Worm (Caenorhabditis elegans) whole organism, L2 larva: Measurements from ENCODE around the gene F20G2.2.

ENCODE experiments used
- ceh-82 ChIP-seq: fragments of 150-350 bp; optimal IDR thresholded peaks from 2 replicates; lab custom pipeline; 2014; ENCODE audit warnings: missing biosample characterization, missing genetic modification characterization
- lin-11 ChIP-seq: fragments of 150-350 bp; sonication (generic microtip); optimal IDR thresholded peaks from 2 replicates; lab custom pipeline; 2014; ENCODE audit warnings: missing biosample characterization, missing genetic modification characterization, inconsistent platforms, mixed read lengths
- zag-1 ChIP-seq: fragments of 150-350 bp; optimal IDR thresholded peaks from 2 replicates; lab custom pipeline; 2014; ENCODE audit warnings: missing biosample characterization, missing genetic modification characterization

DNA sequence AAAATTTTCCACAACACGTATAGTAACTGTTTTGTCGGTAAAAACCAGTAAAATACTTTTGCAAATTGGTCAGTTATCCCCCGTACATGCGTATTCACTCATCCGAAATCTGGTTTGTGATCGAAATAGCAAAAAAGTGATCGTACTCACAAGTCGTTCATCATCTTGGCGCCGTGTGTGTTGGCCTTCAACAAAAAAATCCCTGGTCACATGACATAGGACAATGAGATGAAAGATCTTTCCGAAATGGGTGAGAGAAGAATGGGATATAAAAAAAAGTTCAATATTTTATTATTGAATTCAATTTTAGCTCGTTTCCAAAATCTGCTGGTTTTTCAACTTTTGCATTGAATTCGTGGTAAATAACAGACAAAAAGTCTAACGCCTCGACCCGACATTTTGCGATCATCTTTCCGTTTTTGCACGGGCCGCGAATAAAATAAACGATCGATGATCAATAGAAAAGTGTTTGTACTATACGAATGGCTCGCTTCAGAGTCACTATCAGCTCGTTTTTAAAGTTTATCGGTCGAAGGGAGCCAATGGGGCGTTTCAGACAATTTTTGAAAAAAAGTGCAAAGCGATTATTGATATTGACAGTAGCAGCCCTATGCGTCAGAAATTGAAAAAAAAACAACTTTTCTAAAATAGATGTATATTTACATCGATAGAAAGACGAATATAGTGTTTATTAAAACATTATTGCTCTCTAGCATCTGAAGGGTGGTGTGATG lies 31.9 kb upstream of the F20G2.2 start:
- TF ChIP-seq ceh-82, result no peak
- no peak for TF ChIP-seq lin-11
- TF ChIP-seq zag-1 (tag; lab: Kevin White, UChicago), result no peak
